Fruit fly (Drosophila melanogaster) whole organism, embryonic: ENCODE results near the gene CG9962.

Experiments used
- CG14667 ChIP-seq: fragments of 200-800 bp; sonication (Bioruptor generic); IDR thresholded peaks from 2 replicates; pipeline ENCODE4 v1.3.6; 2022; ENCODE audit warnings: missing biosample characterization, missing genetic modification characterization
- CG16815 ChIP-seq: fragments of 200-800 bp; sonication (Bioruptor generic); optimal IDR thresholded peaks from 3 replicates; lab custom pipeline; 2017; ENCODE audit warnings: missing biosample characterization, mild to moderate bottlenecking, missing genetic modification characterization
- corto ChIP-seq: fragments of 200-800 bp; sonication (Bioruptor generic); optimal IDR thresholded peaks from 2 replicates; lab custom pipeline; 2016; ENCODE audit warnings: missing biosample characterization, mild to moderate bottlenecking, missing genetic modification characterization, moderate library complexity
- fd96Cb ChIP-seq: fragments of 200-800 bp; sonication (Bioruptor generic); optimal IDR thresholded peaks from 2 replicates; lab custom pipeline; 2018; ENCODE audit warnings: missing biosample characterization, mild to moderate bottlenecking, missing genetic modification characterization, moderate library complexity
- h ChIP-seq: fragments of >200 bp; optimal IDR thresholded peaks from 2 replicates; lab custom pipeline; 2017
- slp2 ChIP-seq: fragments of 200-800 bp; sonication (Bioruptor generic); optimal IDR thresholded peaks from 2 replicates; lab custom pipeline; 2016; ENCODE audit warnings: missing biosample characterization, missing genetic modification characterization

DNA sequence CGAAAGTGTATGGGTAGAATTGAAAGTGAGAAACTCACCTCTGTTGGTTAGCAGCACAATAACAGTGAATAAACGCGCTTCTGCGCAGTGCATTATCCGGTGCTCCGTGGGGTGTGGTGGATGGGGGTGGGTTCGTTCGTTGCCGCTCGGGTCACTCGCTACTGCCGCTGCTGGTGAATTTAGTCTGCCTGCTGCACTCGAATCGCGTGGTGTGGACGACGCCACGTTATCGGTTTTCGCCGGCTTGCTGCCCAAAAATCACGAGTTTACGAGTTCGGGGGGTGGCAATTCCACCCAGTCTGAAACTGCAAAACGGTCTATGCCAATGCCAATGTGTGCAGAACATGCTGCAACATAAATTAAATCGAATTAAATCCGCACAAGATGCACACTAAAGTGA, 30.0 kb upstream of the CG9962 start, which contains the start of gene Tmtc1:
- TF ChIP-seq slp2 (no peak), h (lab: Kevin White, UChicago) (no peak), CG16815 (GFP tag; lab: Kevin White, UChicago) (no peak), corto (no peak), CG14667 (GFP tag; lab: Robert Waterston, UW) (no peak), fd96Cb (tag; lab: Kevin White, UChicago) (no peak)
